Worm (Caenorhabditis elegans) whole organism, midembryonic: ENCODE results near the gene rrf-3.

Experiments
- T22C8.4 ChIP-seq: fragments of 200-800 bp; sonication (Bioruptor generic); IDR thresholded peaks from 2 replicates; pipeline ENCODE4 v1.3.6; 2022; ENCODE audit warnings: missing genetic modification characterization, missing compliant biosample characterization
- cog-1 ChIP-seq: sonication (generic microtip); optimal IDR thresholded peaks from 2 replicates; lab custom pipeline; 2016; ENCODE audit warnings: missing genetic modification characterization, missing compliant biosample characterization
- flt-1 ChIP-seq: fragments of 200-800 bp; sonication (Bioruptor generic); IDR thresholded peaks from 2 replicates; pipeline ENCODE4 v1.3.6; 2022; ENCODE audit warnings: missing genetic modification characterization, missing compliant biosample characterization
- klf-2 ChIP-seq: fragments of 200-800 bp; sonication (Bioruptor generic); conservative IDR thresholded peaks from 2 replicates; pipeline ENCODE4 v1.3.6; 2022; ENCODE audit warnings: missing genetic modification reagents, missing genetic modification characterization, missing compliant biosample characterization
- med-1 ChIP-seq: sonication (generic microtip); optimal IDR thresholded peaks from 2 replicates; lab custom pipeline; 2017; ENCODE audit warnings: missing genetic modification characterization, mild to moderate bottlenecking, missing compliant biosample characterization, antibody characterized with exemption, missing genetic modification reagents; ENCODE audit not compliant: insufficient read depth
- ref-1 ChIP-seq: fragments of 200-800 bp; sonication (Bioruptor generic); conservative IDR thresholded peaks from 2 replicates; pipeline ENCODE4 v1.3.6; 2022; ENCODE audit warnings: missing genetic modification reagents, missing genetic modification characterization, missing compliant biosample characterization
- tab-1 ChIP-seq: fragments of 200-800 bp; sonication (Bioruptor generic); IDR thresholded peaks from 2 replicates; pipeline ENCODE4 v1.3.6; 2022; ENCODE audit warnings: missing genetic modification characterization, missing compliant biosample characterization
- ztf-23 ChIP-seq: fragments of 200-800 bp; sonication (Bioruptor generic); IDR thresholded peaks from 2 replicates; pipeline ENCODE4 v1.3.6; 2022; ENCODE audit warnings: missing genetic modification reagents, missing genetic modification characterization, missing compliant biosample characterization
- ztf-29 ChIP-seq: fragments of 200-800 bp; sonication (Bioruptor generic); IDR thresholded peaks from 2 replicates; pipeline ENCODE4 v1.3.6; 2022; ENCODE audit warnings: missing genetic modification reagents, missing genetic modification characterization, missing compliant biosample characterization

ce11 chrII:8141135-8141534 lies 21.1 kb upstream of the rrf-3 start:
- TF ChIP-seq tab-1 (no peak), cog-1 (tag; lab: Kevin White, UChicago) (no peak), ztf-29 (GFP tag; lab: Robert Waterston, UW) (no peak), med-1 (GFP tag; lab: Kevin White, UChicago) (no peak), klf-2 (GFP tag; lab: Robert Waterston, UW) (no peak), flt-1 (no peak), ref-1 (GFP tag; lab: Robert Waterston, UW) (no peak), T22C8.4 (no peak), ztf-23 (GFP tag; lab: Robert Waterston, UW) (no peak)
